ENCODE assay signal across 1 fruit fly cellular context in genomic region chr2L:1049361-1049760, dm6.
TF ChIP-seq lines count a peak whose summit lies in the region.

No protein-coding gene starts in this region.

TF ChIP-seq in whole organism, embryonic, 481 proteins besides CTCF, POLR2A, EP300 and RAD21 (continued from another document):
- TF ChIP-seq phol (tag; optimal IDR thresholded peaks at IDR 0.05; lab: Kevin White, UChicago): peak; percentile 81
